Worm (Caenorhabditis elegans): ENCODE results near the gene Y45F3A.5.

Y45F3A.5 gene

ce11 chrIII:10586243-10586642 is at the start of gene Y45F3A.5:
TSS of gene Y45F3A.5 (minus strand) at chrIII:10586343.
- TF ChIP-seq unc-62 (GFP tag; optimal IDR thresholded peaks at IDR 0.05), result no peak

ce11 chrIII:10634576-10634975 is 48.4 kb upstream of the Y45F3A.5 start:
- TF ChIP-seq unc-62 (GFP tag; optimal IDR thresholded peaks at IDR 0.05), result no peak

- TF ChIP-seq unc-62 (GFP tag; optimal IDR thresholded peaks at IDR 0.05), result no peak
Observed at ce11 chrIII:10634034-10634433, 47.9 kb upstream of the Y45F3A.5 start.

ce11 chrIII:10633403-10633674 is 47.2 kb upstream of the Y45F3A.5 start, which contains the start of gene Y39A1A.9:
TSS of gene Y39A1A.9 (minus strand) at chrIII:10633501.
- no peak for TF ChIP-seq unc-62 (GFP tag; optimal IDR thresholded peaks at IDR 0.05)

ce11 chrIII:10632590-10633402 is 46.7 kb upstream of the Y45F3A.5 start, which contains the start of gene Y39A1A.10:
TSS of gene Y39A1A.10 (plus strand) at chrIII:10632728.
- no peak for TF ChIP-seq unc-62 (GFP tag; optimal IDR thresholded peaks at IDR 0.05)

- no peak for TF ChIP-seq unc-62 (GFP tag; optimal IDR thresholded peaks at IDR 0.05)
Observed at ce11 chrIII:10631870-10632509, 45.8 kb upstream of the Y45F3A.5 start.

ce11 chrIII:10629795-10630194 is 43.7 kb upstream of the Y45F3A.5 start:
- no peak for TF ChIP-seq unc-62 (GFP tag; optimal IDR thresholded peaks at IDR 0.05)

- TF ChIP-seq unc-62 (GFP tag; optimal IDR thresholded peaks at IDR 0.05), result no peak
Observed at ce11 chrIII:10629043-10629442, 42.9 kb upstream of the Y45F3A.5 start, which contains the start of gene swt-4. TSS of gene swt-4 (minus strand) at chrIII:10629143.

- TF ChIP-seq unc-62 (GFP tag; optimal IDR thresholded peaks at IDR 0.05), result no peak
Observed at ce11 chrIII:10628360-10628759, 42.2 kb upstream of the Y45F3A.5 start.

- TF ChIP-seq unc-62 (GFP tag; optimal IDR thresholded peaks at IDR 0.05), result no peak
Observed at ce11 chrIII:10624564-10624963, 38.4 kb upstream of the Y45F3A.5 start.

- no peak for TF ChIP-seq unc-62 (GFP tag; optimal IDR thresholded peaks at IDR 0.05)
Observed at ce11 chrIII:10621208-10621607, 35.1 kb upstream of the Y45F3A.5 start, which contains the start of the genes lron-10 and hpr-9. TSS of gene lron-10 (minus strand) at chrIII:10621369. TSS of gene hpr-9 (plus strand) at chrIII:10621551.

ce11 chrIII:10615166-10615565 is 29.0 kb upstream of the Y45F3A.5 start, which contains the start of gene mrpl-22:
TSS of gene mrpl-22 (plus strand) at chrIII:10615466.
- TF ChIP-seq unc-62 (GFP tag; optimal IDR thresholded peaks at IDR 0.05), result no peak

- TF ChIP-seq unc-62 (GFP tag; optimal IDR thresholded peaks at IDR 0.05), result no peak
Observed at ce11 chrIII:10612333-10612732, 26.2 kb upstream of the Y45F3A.5 start, which contains the start of gene Y39A1A.24. TSS of gene Y39A1A.24 (plus strand) at chrIII:10612633.

- TF ChIP-seq unc-62 (GFP tag; optimal IDR thresholded peaks at IDR 0.05), result no peak
Observed at ce11 chrIII:10608161-10608560, 22.0 kb upstream of the Y45F3A.5 start.

ce11 chrIII:10605049-10605448 is 18.9 kb upstream of the Y45F3A.5 start, which contains the start of gene rabx-5:
TSS of gene rabx-5 (plus strand) at chrIII:10605349.
- no peak for TF ChIP-seq unc-62 (GFP tag; optimal IDR thresholded peaks at IDR 0.05)

ce11 chrIII:10604325-10604724 is 18.2 kb upstream of the Y45F3A.5 start:
- TF ChIP-seq unc-62 (GFP tag; optimal IDR thresholded peaks at IDR 0.05), result no peak

ce11 chrIII:10603248-10603647 is 17.1 kb upstream of the Y45F3A.5 start, which contains the start of gene Y39A1A.2:
TSS of gene Y39A1A.2 (minus strand) at chrIII:10603566.
- no peak for TF ChIP-seq unc-62 (GFP tag; optimal IDR thresholded peaks at IDR 0.05)

All from whole organism, dauer.